Fruit fly (Drosophila melanogaster) whole organism, pupa: ENCODE data around the gene RpS9.

Experiments used
- CG10348 ChIP-seq: fragments of 200-800 bp; sonication (Bioruptor generic); IDR thresholded peaks from 2 replicates; pipeline ENCODE4 v1.3.6; 2022; ENCODE audit warnings: missing biosample characterization, missing genetic modification characterization
- CG12605 ChIP-seq: fragments of 200-800 bp; sonication (Bioruptor generic); IDR thresholded peaks from 2 replicates; pipeline ENCODE4 v1.3.6; 2022; ENCODE audit warnings: missing biosample characterization, missing genetic modification characterization
- CG13204 ChIP-seq: fragments of 200-800 bp; sonication (Bioruptor generic); optimal IDR thresholded peaks from 2 replicates; lab custom pipeline; 2018; ENCODE audit warnings: missing biosample characterization, mild to moderate bottlenecking, missing genetic modification characterization, moderate library complexity
- CG14655 ChIP-seq: fragments of 200-800 bp; sonication (Bioruptor generic); optimal IDR thresholded peaks from 3 replicates; lab custom pipeline; 2017; ENCODE audit warnings: mild to moderate bottlenecking, missing biosample characterization, missing genetic modification reagents, missing genetic modification characterization
- CG15710 ChIP-seq: fragments of 200-800 bp; sonication (Bioruptor generic); optimal IDR thresholded peaks from 2 replicates; lab custom pipeline; 2018; ENCODE audit warnings: missing biosample characterization, mild to moderate bottlenecking, missing genetic modification characterization, moderate library complexity
- CG17806 ChIP-seq: fragments of 200-800 bp; sonication (Bioruptor generic); optimal IDR thresholded peaks from 2 replicates; lab custom pipeline; 2018; ENCODE audit warnings: missing biosample characterization, mild to moderate bottlenecking, missing genetic modification characterization, moderate library complexity
- CG32121 ChIP-seq: fragments of 200-800 bp; sonication (Bioruptor generic); IDR thresholded peaks from 2 replicates; pipeline ENCODE4 v1.3.6; 2022; ENCODE audit warnings: missing biosample characterization, missing genetic modification characterization
- CG34367 ChIP-seq: fragments of 200-800 bp; sonication (Bioruptor generic); optimal IDR thresholded peaks from 2 replicates; lab custom pipeline; 2018; ENCODE audit warnings: missing biosample characterization, mild to moderate bottlenecking, missing genetic modification characterization
- CG4496 ChIP-seq: fragments of 200-800 bp; sonication (Bioruptor generic); IDR thresholded peaks from 3 replicates; pipeline ENCODE4 v1.3.6; 2022; ENCODE audit warnings: missing biosample characterization, missing genetic modification characterization
- CG8159 ChIP-seq: fragments of 200-800 bp; sonication (Bioruptor generic); optimal IDR thresholded peaks from 3 replicates; lab custom pipeline; 2018; ENCODE audit warnings: missing biosample characterization, mild to moderate bottlenecking, missing genetic modification characterization, moderate library complexity
- CG8301 ChIP-seq: fragments of 200-800 bp; sonication (Bioruptor generic); optimal IDR thresholded peaks from 2 replicates; lab custom pipeline; 2018; ENCODE audit warnings: missing biosample characterization, mild to moderate bottlenecking, missing genetic modification characterization
- CG9948 ChIP-seq: fragments of 200-800 bp; sonication (Bioruptor generic); optimal IDR thresholded peaks from 2 replicates; lab custom pipeline; 2018; ENCODE audit warnings: missing biosample characterization, mild to moderate bottlenecking, missing genetic modification characterization, moderate library complexity
- D1 ChIP-seq: fragments of 200-800 bp; sonication (Bioruptor generic); optimal IDR thresholded peaks from 2 replicates; lab custom pipeline; 2018; ENCODE audit warnings: missing biosample characterization, mild to moderate bottlenecking, missing genetic modification characterization, moderate library complexity
- EcR ChIP-seq: fragments of 200-800 bp; sonication (Bioruptor generic); optimal IDR thresholded peaks from 3 replicates; lab custom pipeline; 2019; ENCODE audit warnings: missing biosample characterization, missing genetic modification characterization, mild to moderate bottlenecking, moderate library complexity, missing genetic modification reagents
- Ets98B ChIP-seq: fragments of 200-800 bp; sonication (Bioruptor generic); IDR thresholded peaks from 2 replicates; pipeline ENCODE4 v1.3.6; 2022; ENCODE audit warnings: missing biosample characterization, missing genetic modification characterization
- Pif1A ChIP-seq: fragments of 200-800 bp; sonication (Bioruptor generic); optimal IDR thresholded peaks from 3 replicates; lab custom pipeline; 2016; ENCODE audit warnings: missing biosample characterization, missing genetic modification characterization
- Pif1B ChIP-seq: fragments of 200-800 bp; sonication (Bioruptor generic); optimal IDR thresholded peaks from 3 replicates; lab custom pipeline; 2016; ENCODE audit warnings: missing biosample characterization, missing genetic modification characterization
- Snoo ChIP-seq: fragments of 200-800 bp; sonication (Bioruptor generic); optimal IDR thresholded peaks from 3 replicates; lab custom pipeline; 2017; ENCODE audit warnings: missing biosample characterization, mild to moderate bottlenecking, missing genetic modification characterization, inconsistent platforms
- fd96Ca ChIP-seq: fragments of 200-800 bp; sonication (Bioruptor generic); IDR thresholded peaks from 3 replicates; pipeline ENCODE4 v1.3.6; 2022; ENCODE audit warnings: missing biosample characterization, missing genetic modification characterization
- gl ChIP-seq: fragments of 200-800 bp; sonication (Bioruptor generic); optimal IDR thresholded peaks from 2 replicates; lab custom pipeline; 2018; ENCODE audit warnings: missing biosample characterization, mild to moderate bottlenecking, missing genetic modification characterization
- rn ChIP-seq: fragments of 200-800 bp; sonication (Bioruptor generic); IDR thresholded peaks from 2 replicates; pipeline ENCODE4 v1.3.6; 2022; ENCODE audit warnings: missing biosample characterization, missing genetic modification characterization

The RpS9 gene

dm6 chr3L:9549690-9550303, 38.5 kb upstream of the RpS9 start:
- TF ChIP-seq CG9948 (peak; percentile 68), CG12605 (GFP tag; lab: Robert Waterston, UW) (peak; percentile 77), CG4496 (peak; percentile 86), CG34367 (tag; lab: Kevin White, UChicago) (peak; percentile 62), Ets98B (peak; percentile 88), Snoo (tag; lab: Kevin White, UChicago) (peak; percentile 75), CG10348 (GFP tag; lab: Robert Waterston, UW) (no peak), CG8301 (tag; lab: Kevin White, UChicago) (peak; percentile 84), gl (tag; lab: Kevin White, UChicago) (peak; percentile 56), Pif1B (GFP tag; lab: Kevin White, UChicago) (peak; percentile 83), CG8159 (tag; lab: Kevin White, UChicago) (peak; percentile 75), D1 (no peak), CG32121 (peak; percentile 71), fd96Ca (GFP tag; lab: Robert Waterston, UW) (peak; percentile 94), CG14655 (peak; percentile 88), EcR (GFP tag; lab: Kevin White, UChicago) (peak; percentile 91), rn (GFP tag; lab: Robert Waterston, UW) (peak; percentile 65; the same call in 1 of the 2 replicates), CG15710 (tag; lab: Kevin White, UChicago) (peak; percentile 77), CG17806 (tag; lab: Kevin White, UChicago) (peak; percentile 70), Pif1A (GFP tag; lab: Kevin White, UChicago) (peak; percentile 92), CG13204 (GFP tag; lab: Kevin White, UChicago) (peak; percentile 35)

DNA sequence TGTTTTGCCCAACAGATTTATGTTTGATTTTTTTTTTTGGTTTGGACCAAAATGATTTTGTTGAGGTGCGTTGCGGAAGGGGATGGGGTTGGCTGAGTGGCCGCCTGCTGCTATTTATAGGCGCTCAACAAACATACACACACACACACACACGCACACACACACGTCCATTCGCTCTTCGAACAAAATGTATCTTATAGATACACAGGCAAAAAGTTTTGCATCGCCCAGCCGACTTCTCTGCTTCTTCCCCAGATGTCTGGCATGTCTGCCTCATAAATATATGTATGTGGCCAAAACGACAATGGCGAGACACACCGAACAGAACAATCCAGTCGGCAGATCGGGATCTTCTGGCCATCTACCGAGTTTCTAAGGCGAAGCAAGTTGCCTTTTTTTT, 37.5 kb upstream of the RpS9 start:
- peak; percentile 54; the same call in 1 of the 2 replicates for TF ChIP-seq CG32121
- TF ChIP-seq CG17806 (tag; lab: Kevin White, UChicago), result no peak
- TF ChIP-seq, all 21 proteins: peak for 1

dm6 chr3L:9547910-9548309, 36.6 kb upstream of the RpS9 start:
- TF ChIP-seq CG10348 (GFP tag; lab: Robert Waterston, UW) (no peak), CG32121 (no peak), CG4496 (no peak), CG12605 (GFP tag; lab: Robert Waterston, UW) (no peak), D1 (no peak), gl (tag; lab: Kevin White, UChicago) (no peak), Pif1A (GFP tag; lab: Kevin White, UChicago) (no peak), EcR (GFP tag; lab: Kevin White, UChicago) (no peak), Pif1B (GFP tag; lab: Kevin White, UChicago) (no peak), CG15710 (tag; lab: Kevin White, UChicago) (no peak), Ets98B (no peak), CG14655 (no peak), CG17806 (tag; lab: Kevin White, UChicago) (no peak), CG8159 (tag; lab: Kevin White, UChicago) (no peak), CG8301 (tag; lab: Kevin White, UChicago) (no peak), Snoo (tag; lab: Kevin White, UChicago) (no peak), CG34367 (tag; lab: Kevin White, UChicago) (no peak), rn (GFP tag; lab: Robert Waterston, UW) (no peak), fd96Ca (GFP tag; lab: Robert Waterston, UW) (no peak)
- TF ChIP-seq, all 21 proteins: peak for 0

DNA sequence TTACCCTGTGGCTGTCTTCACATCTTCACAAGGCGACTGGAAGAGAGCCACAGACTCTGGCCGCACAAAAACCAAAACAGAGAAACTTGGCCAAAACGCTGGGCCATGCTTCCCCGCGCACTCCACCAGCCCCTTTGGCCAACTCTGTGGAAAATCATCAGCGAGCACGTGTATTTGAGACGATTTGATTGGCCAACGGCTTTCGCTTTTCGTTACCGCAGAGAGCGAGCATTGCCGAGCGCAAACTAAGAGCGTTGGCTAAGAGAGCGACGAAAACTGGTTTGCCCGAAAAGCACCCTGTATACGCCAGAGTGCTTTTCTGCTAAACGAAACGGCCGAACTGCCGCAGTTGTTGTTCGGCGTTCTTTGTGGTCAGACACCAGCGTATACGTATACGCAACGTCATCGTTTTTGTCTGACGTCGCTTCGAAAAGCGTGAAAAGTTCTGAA, 35.6 kb upstream of the RpS9 start, which contains the start of gene CG42673:
Gene CG42673 (plus strand): TSS at position 346 of the 450 bp plus-strand sequence.
- TF ChIP-seq Pif1B (GFP tag; lab: Kevin White, UChicago) (peak; percentile 70), Ets98B (peak; percentile 72), D1 (no peak), CG10348 (GFP tag; lab: Robert Waterston, UW) (no peak), CG14655 (peak; percentile 59), EcR (GFP tag; lab: Kevin White, UChicago) (peak; percentile 66), CG34367 (tag; lab: Kevin White, UChicago) (no peak), Pif1A (GFP tag; lab: Kevin White, UChicago) (peak; percentile 64), CG12605 (GFP tag; lab: Robert Waterston, UW) (peak; percentile 80), CG4496 (peak; percentile 72; the same call in 2 of the 3 replicates), CG9948 (no peak), CG15710 (tag; lab: Kevin White, UChicago) (no peak), CG8159 (tag; lab: Kevin White, UChicago) (no peak), CG17806 (tag; lab: Kevin White, UChicago) (no peak), gl (tag; lab: Kevin White, UChicago) (no peak), CG32121 (peak; percentile 61), CG13204 (GFP tag; lab: Kevin White, UChicago) (peak; percentile 32), fd96Ca (GFP tag; lab: Robert Waterston, UW) (peak; percentile 55; the same call in 1 of the 3 replicates), rn (GFP tag; lab: Robert Waterston, UW) (no peak), Snoo (tag; lab: Kevin White, UChicago) (peak; percentile 54), CG8301 (tag; lab: Kevin White, UChicago) (peak; percentile 64)
- TF ChIP-seq, all 21 proteins: peak for 12

- TF ChIP-seq gl (tag; lab: Kevin White, UChicago) (no peak), CG12605 (GFP tag; lab: Robert Waterston, UW) (no peak), CG10348 (GFP tag; lab: Robert Waterston, UW) (no peak), CG14655 (no peak), Ets98B (no peak), D1 (no peak), Pif1A (GFP tag; lab: Kevin White, UChicago) (no peak), EcR (GFP tag; lab: Kevin White, UChicago) (no peak), CG8301 (tag; lab: Kevin White, UChicago) (no peak), Pif1B (GFP tag; lab: Kevin White, UChicago) (no peak), CG15710 (tag; lab: Kevin White, UChicago) (no peak), CG4496 (no peak), CG13204 (GFP tag; lab: Kevin White, UChicago) (no peak), CG8159 (tag; lab: Kevin White, UChicago) (no peak)
Observed at dm6 chr3L:9543899-9544298, 32.6 kb upstream of the RpS9 start, which contains the start of gene Ir67a. Ir67a (minus strand) TSS chr3L:9543999.
